Worm (Caenorhabditis elegans) whole organism, young adult: ENCODE results near the gene C18A3.10.

Experiments used
- D2030.7 ChIP-seq: fragments of 200-800 bp; sonication (Bioruptor generic); IDR thresholded peaks from 2 replicates; pipeline ENCODE4 v1.3.6; 2022; ENCODE audit warnings: missing genetic modification reagents, missing genetic modification characterization, missing compliant biosample characterization
- T26A5.8 ChIP-seq: sonication (generic microtip); optimal IDR thresholded peaks from 2 replicates; lab custom pipeline; 2016; ENCODE audit warnings: missing genetic modification characterization, missing compliant biosample characterization
- aptf-2 ChIP-seq: fragments of 200-800 bp; sonication (Bioruptor generic); conservative IDR thresholded peaks from 2 replicates; pipeline ENCODE4 v1.3.6; 2022; ENCODE audit warnings: missing genetic modification reagents, missing genetic modification characterization, missing compliant biosample characterization
- ekl-4 ChIP-seq: fragments of 200-800 bp; sonication (Bioruptor generic); IDR thresholded peaks from 2 replicates; pipeline ENCODE4 v1.3.6; 2022; ENCODE audit warnings: missing genetic modification reagents, missing genetic modification characterization, missing compliant biosample characterization
- him-1 ChIP-seq: sonication (generic microtip); optimal IDR thresholded peaks from 2 replicates; lab custom pipeline; 2016; ENCODE audit warnings: missing genotype, missing genetic modification reagents, missing genetic modification characterization, missing compliant biosample characterization
- repo-1 ChIP-seq: sonication (generic microtip); optimal IDR thresholded peaks from 2 replicates; lab custom pipeline; 2017; ENCODE audit warnings: mild to moderate bottlenecking, missing genetic modification characterization, missing compliant biosample characterization
- snpc-4 ChIP-seq, 5 experiments: fragments of 150-350 bp in 1 of 5; sonication (generic microtip) in 4 of 5; optimal IDR thresholded peaks; 2 replicates each; lab custom pipeline; 2014 to 2018; ENCODE audit warnings: missing genetic modification characterization in 5 of 5, missing biosample characterization in 3 of 5, antibody characterized with exemption in 2 of 5, mild to moderate bottlenecking in 2 of 5, missing compliant biosample characterization in 2 of 5, missing genotype in 2 of 5, moderate library complexity in 2 of 5, missing genetic modification reagents in 1 of 5
- unc-62 ChIP-seq: fragments of 150-350 bp; optimal IDR thresholded peaks from 2 replicates; lab custom pipeline; 2014; ENCODE audit warnings: missing biosample characterization, missing genetic modification reagents, missing genetic modification characterization
- ztf-22 ChIP-seq: fragments of 200-800 bp; sonication (Bioruptor generic); optimal IDR thresholded peaks from 2 replicates; lab custom pipeline; 2018; ENCODE audit warnings: mild to moderate bottlenecking, missing genetic modification characterization, moderate library complexity, missing compliant biosample characterization

ce11 chrII:5701485-5701884 lies 14.2 kb downstream of the C18A3.10 start:
- TF ChIP-seq snpc-4 (GFP tag; optimal IDR thresholded peaks at IDR 0.05; lab: Kevin White, UChicago) (peak; percentile 97), snpc-4 (tag; optimal IDR thresholded peaks at IDR 0.05; lab: Kevin White, UChicago) (peak; percentile 98 to 99 (median 98)), T26A5.8 (tag; lab: Kevin White, UChicago) (no peak), unc-62 (no peak), him-1 (tag; lab: Kevin White, UChicago) (peak; percentile 88), aptf-2 (no peak), D2030.7 (GFP tag; lab: Robert Waterston, UW) (peak; percentile 81), ztf-22 (GFP tag; lab: Kevin White, UChicago) (no peak), repo-1 (peak; percentile 71), ekl-4 (peak; percentile 47; the same call in 1 of the 2 replicates)
